Worm (Caenorhabditis elegans) whole organism, L2 larva: ENCODE measurements around the gene pnk-4.

Experiments used
- Y55F3AM.14 ChIP-seq: fragments of 200-800 bp; sonication (Bioruptor generic); optimal IDR thresholded peaks from 2 replicates; lab custom pipeline; 2018; ENCODE audit warnings: mild to moderate bottlenecking, missing genetic modification characterization, missing compliant biosample characterization
- blmp-1 ChIP-seq: sonication (generic microtip); optimal IDR thresholded peaks from 2 replicates; lab custom pipeline; 2017; ENCODE audit warnings: missing genetic modification characterization, mild to moderate bottlenecking, missing compliant biosample characterization, antibody characterized with exemption, moderate library complexity; ENCODE audit not compliant: insufficient read depth
- mdl-1 ChIP-seq, 2 experiments: fragments of 150-350 bp in 1 of 2; sonication (generic microtip) in 1 of 2; optimal IDR thresholded peaks; 2 replicates each; lab custom pipeline; 2017; ENCODE audit warnings: missing biosample characterization in 2 of 2, missing genetic modification characterization in 2 of 2
- nhr-237 ChIP-seq: fragments of 150-350 bp; optimal IDR thresholded peaks from 2 replicates; lab custom pipeline; 2014; ENCODE audit warnings: missing biosample characterization, missing genetic modification characterization
- peb-1 ChIP-seq: fragments of 150-350 bp; optimal IDR thresholded peaks from 2 replicates; lab custom pipeline; 2014; ENCODE audit warnings: missing biosample characterization, missing genetic modification characterization
- sma-3 ChIP-seq: sonication (generic microtip); optimal IDR thresholded peaks from 2 replicates; lab custom pipeline; 2016; ENCODE audit warnings: missing genetic modification reagents, missing genetic modification characterization, missing compliant biosample characterization
- ztf-4 ChIP-seq: fragments of 150-350 bp; optimal IDR thresholded peaks from 2 replicates; lab custom pipeline; 2014; ENCODE audit warnings: missing biosample characterization, missing genetic modification characterization

DNA sequence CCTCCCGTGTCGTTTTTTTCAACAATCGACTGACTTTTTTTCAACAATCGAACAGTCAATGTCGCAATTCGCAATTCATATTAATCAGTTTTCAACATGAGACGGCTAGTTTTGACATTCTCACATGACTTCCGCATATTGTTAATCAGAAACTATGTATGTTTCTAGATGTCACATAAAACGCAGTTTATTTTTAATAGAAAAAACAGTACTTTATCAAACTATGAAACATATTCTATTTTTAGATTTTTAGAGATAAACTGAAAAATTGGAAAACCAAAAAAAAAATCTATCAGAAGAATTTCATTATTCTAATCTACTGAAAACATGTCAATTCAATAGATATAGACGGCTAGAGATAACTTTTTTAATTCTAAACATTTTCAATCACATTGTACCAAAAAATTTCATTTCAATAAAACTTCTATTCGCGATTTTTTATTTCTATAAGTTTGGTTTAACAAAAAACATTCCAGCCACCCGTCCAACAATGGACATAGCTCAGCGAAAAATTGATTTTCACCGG lies at the start of gene pnk-4:
- TF ChIP-seq blmp-1 (tag; lab: Kevin White, UChicago), result no peak
- TF ChIP-seq nhr-237, result no peak
- TF ChIP-seq sma-3 (GFP tag; lab: Kevin White, UChicago), result no peak
- TF ChIP-seq mdl-1 (tag; optimal IDR thresholded peaks at IDR 0.05; lab: Kevin White, UChicago), result no peak
- TF ChIP-seq peb-1 (tag; lab: Kevin White, UChicago), result no peak
- no peak for TF ChIP-seq Y55F3AM.14 (GFP tag; lab: Kevin White, UChicago)
- TF ChIP-seq ztf-4 (tag; lab: Kevin White, UChicago), result no peak
